Fruit fly (Drosophila melanogaster): Measurements from ENCODE around the gene CG32037.

The CG32037 gene

dm6 chr3L:9508653-9509036 lies 16.6 kb upstream of the CG32037 start (continued):
- TF ChIP-seq CG8765 (GFP tag; IDR thresholded peaks at IDR 0.05) = no peak
- TF ChIP-seq D (optimal IDR thresholded peaks at IDR 0.05) = no peak
- peak; percentile 53 for TF ChIP-seq D (GFP tag; optimal IDR thresholded peaks at IDR 0.05)
- peak; percentile 59 for TF ChIP-seq trem (tag; optimal IDR thresholded peaks at IDR 0.05)
- TF ChIP-seq Dfd (GFP tag; optimal IDR thresholded peaks at IDR 0.05) = no peak
- peak; percentile 39 for TF ChIP-seq CG7745 (tag; optimal IDR thresholded peaks at IDR 0.05)
- no peak for TF ChIP-seq aop (GFP tag; IDR thresholded peaks at IDR 0.05)
- TF ChIP-seq ind (GFP tag; optimal IDR thresholded peaks at IDR 0.05) = peak; percentile 59
- peak; percentile 0 for TF ChIP-seq trh (GFP tag; optimal IDR thresholded peaks at IDR 0.05)
- TF ChIP-seq jumu (GFP tag; optimal IDR thresholded peaks at IDR 0.05) = no peak
- no peak for TF ChIP-seq CG13287 (GFP tag; IDR thresholded peaks at IDR 0.05; ENCODE audit: partially characterized antibody)
- TF ChIP-seq CG6689 (GFP tag; IDR thresholded peaks at IDR 0.05) = peak; percentile 51
- no peak for TF ChIP-seq zf30C (GFP tag; optimal IDR thresholded peaks at IDR 0.05)
- TF ChIP-seq PHDP (tag; optimal IDR thresholded peaks at IDR 0.05) = peak; percentile 71
- peak; percentile 30 for TF ChIP-seq CG18619 (GFP tag; optimal IDR thresholded peaks at IDR 0.05)
- TF ChIP-seq HLH3B (GFP tag; IDR thresholded peaks at IDR 0.05) = peak; percentile 65
- TF ChIP-seq ems (GFP tag; optimal IDR thresholded peaks at IDR 0.05) = no peak
- no peak for TF ChIP-seq chn (GFP tag; optimal IDR thresholded peaks at IDR 0.05)
- TF ChIP-seq unc-4 (GFP tag; IDR thresholded peaks at IDR 0.05; ENCODE audit: partially characterized antibody) = no peak
- peak in 1 of 2 experiments; percentile 29 for TF ChIP-seq pan (optimal IDR thresholded peaks at IDR 0.05)
- peak in 1 of 2 experiments; percentile 28 for TF ChIP-seq pan (GFP tag; optimal IDR thresholded peaks at IDR 0.05 in 1 of 2, IDR thresholded peaks at IDR 0.05 in 1 of 2)
- peak; percentile 19 for TF ChIP-seq CG10147 (GFP tag; optimal IDR thresholded peaks at IDR 0.05)
- peak; percentile 62 for TF ChIP-seq dmrt11E (tag; optimal IDR thresholded peaks at IDR 0.05)
- 0 out of 2 replicates have a peak, but pooled peaks have one; percentile 14 for TF ChIP-seq Rx (GFP tag; IDR thresholded peaks at IDR 0.05)
- TF ChIP-seq Dip2 (GFP tag; IDR thresholded peaks at IDR 0.05) = no peak
- TF ChIP-seq CG15269 (tag; optimal IDR thresholded peaks at IDR 0.05) = peak; percentile 70
- TF ChIP-seq sna (GFP tag; IDR thresholded peaks at IDR 0.05; ENCODE audit: partially characterized antibody) = no peak
- TF ChIP-seq phol (tag; optimal IDR thresholded peaks at IDR 0.05) = peak; percentile 80
- TF ChIP-seq so (GFP tag; IDR thresholded peaks at IDR 0.05) = no peak
- TF ChIP-seq Rfx (GFP tag; IDR thresholded peaks at IDR 0.05) = no peak; the same call in 1 of the 2 replicates
- TF ChIP-seq ase (GFP tag; IDR thresholded peaks at IDR 0.05) = no peak
- no peak for TF ChIP-seq CG15073 (GFP tag; optimal IDR thresholded peaks at IDR 0.05)
- TF ChIP-seq Oli (tag; optimal IDR thresholded peaks at IDR 0.05) = peak; percentile 60
- peak; percentile 20; the same call in 1 of the 2 replicates for TF ChIP-seq vvl (GFP tag; IDR thresholded peaks at IDR 0.05)
- TF ChIP-seq MESR4 (GFP tag; optimal IDR thresholded peaks at IDR 0.05) = no peak
- no peak for TF ChIP-seq CG14667 (GFP tag; IDR thresholded peaks at IDR 0.05)
- TF ChIP-seq bab2 (GFP tag; optimal IDR thresholded peaks at IDR 0.05) = no peak
- TF ChIP-seq chinmo (GFP tag; IDR thresholded peaks at IDR 0.05; ENCODE audit: partially characterized antibody) = no peak
- no peak for TF ChIP-seq cg (GFP tag; optimal IDR thresholded peaks at IDR 0.05)
- peak; percentile 31; the same call in 1 of the 2 replicates for TF ChIP-seq CG10366 (GFP tag; IDR thresholded peaks at IDR 0.05)
- no peak for TF ChIP-seq jing (GFP tag; optimal IDR thresholded peaks at IDR 0.05)
- TF ChIP-seq Deaf1 (tag; optimal IDR thresholded peaks at IDR 0.05) = peak; percentile 14
- TF ChIP-seq grau (tag; optimal IDR thresholded peaks at IDR 0.05) = peak; percentile 61
- TF ChIP-seq tgo (GFP tag; IDR thresholded peaks at IDR 0.05) = peak; percentile 32; the same call in 1 of the 3 replicates
- TF ChIP-seq CG9817 (tag; optimal IDR thresholded peaks at IDR 0.05) = peak; percentile 43
- TF ChIP-seq Mrtf (GFP tag; IDR thresholded peaks at IDR 0.05) = no peak
- TF ChIP-seq bsh (GFP tag; optimal IDR thresholded peaks at IDR 0.05) = peak in 1 of 2 experiments; percentile 75
- no peak for TF ChIP-seq tin (GFP tag; optimal IDR thresholded peaks at IDR 0.05)
- no peak for TF ChIP-seq jigr1 (GFP tag; IDR thresholded peaks at IDR 0.05)
- peak; percentile 2 for TF ChIP-seq ewg (GFP tag; optimal IDR thresholded peaks at IDR 0.05)
- TF ChIP-seq CG13624 (GFP tag; optimal IDR thresholded peaks at IDR 0.05) = no peak
- TF ChIP-seq B-H2 (GFP tag; optimal IDR thresholded peaks at IDR 0.05) = no peak

All from whole organism, embryonic.